Worm (Caenorhabditis elegans) whole organism, young adult: ENCODE data around the gene fbxb-96.

ENCODE experiments used
- B0035.1 ChIP-seq: sonication (generic microtip); optimal IDR thresholded peaks from 2 replicates; lab custom pipeline; 2016; ENCODE audit warnings: missing genetic modification characterization, mild to moderate bottlenecking, missing compliant biosample characterization, missing genotype, missing genetic modification reagents
- C17E4.6 ChIP-seq: fragments of 200-800 bp; sonication (Bioruptor generic); IDR thresholded peaks from 2 replicates; pipeline ENCODE4 v1.3.6; 2022; ENCODE audit warnings: missing genetic modification reagents, missing genetic modification characterization, missing compliant biosample characterization
- D2030.7 ChIP-seq: fragments of 200-800 bp; sonication (Bioruptor generic); IDR thresholded peaks from 2 replicates; pipeline ENCODE4 v1.3.6; 2022; ENCODE audit warnings: missing genetic modification reagents, missing genetic modification characterization, missing compliant biosample characterization
- F10E7.11 ChIP-seq: sonication (generic microtip); optimal IDR thresholded peaks from 2 replicates; lab custom pipeline; 2017; ENCODE audit warnings: mild to moderate bottlenecking, missing genetic modification characterization, moderate library complexity, missing compliant biosample characterization
- F22D6.2 ChIP-seq: sonication (generic microtip); optimal IDR thresholded peaks from 2 replicates; lab custom pipeline; 2016; ENCODE audit warnings: mild to moderate bottlenecking, missing genetic modification characterization, missing compliant biosample characterization
- F39B2.1 ChIP-seq: fragments of 200-800 bp; sonication (Bioruptor generic); IDR thresholded peaks from 2 replicates; pipeline ENCODE4 v1.3.6; 2022; ENCODE audit warnings: missing genetic modification reagents, missing genetic modification characterization, missing compliant biosample characterization
- F49E8.2 ChIP-seq: sonication (generic microtip); optimal IDR thresholded peaks from 3 replicates; lab custom pipeline; 2017; ENCODE audit warnings: missing genetic modification characterization, mild to moderate bottlenecking, missing compliant biosample characterization, antibody characterized with exemption, moderate library complexity; ENCODE audit not compliant: insufficient read depth
- F52B5.7 ChIP-seq: sonication (generic microtip); optimal IDR thresholded peaks from 2 replicates; lab custom pipeline; 2016; ENCODE audit warnings: mild to moderate bottlenecking, missing genetic modification characterization, missing compliant biosample characterization
- F55B11.4 ChIP-seq: sonication (generic microtip); optimal IDR thresholded peaks from 2 replicates; lab custom pipeline; 2016; ENCODE audit warnings: missing compliant biosample characterization, missing genetic modification characterization, borderline replicate concordance; ENCODE audit not compliant: insufficient read depth
- Y95B8A.8 ChIP-seq: fragments of 200-800 bp; sonication (Bioruptor generic); IDR thresholded peaks from 2 replicates; pipeline ENCODE4 v1.3.6; 2022; ENCODE audit warnings: missing genetic modification reagents, missing genetic modification characterization, missing compliant biosample characterization
- bed-1 ChIP-seq: fragments of 200-800 bp; sonication (Bioruptor generic); IDR thresholded peaks from 2 replicates; pipeline ENCODE4 v1.3.6; 2022; ENCODE audit warnings: missing genetic modification reagents, missing genetic modification characterization, missing compliant biosample characterization
- cebp-1 ChIP-seq, 2 experiments: fragments of 200-800 bp in 1 of 2; sonication (Bioruptor generic) in 1 of 2; sonication (generic microtip) in 1 of 2; IDR thresholded peaks in 1 of 2; optimal IDR thresholded peaks in 1 of 2; 2 replicates each; pipeline versions ENCODE4 v1.3.6 to Lab custom; 2017 to 2022; ENCODE audit warnings: missing compliant biosample characterization in 2 of 2, missing genetic modification characterization in 2 of 2, mild to moderate bottlenecking in 1 of 2, missing genetic modification reagents in 1 of 2, moderate library complexity in 1 of 2
- ceh-40 ChIP-seq: fragments of 200-800 bp; sonication (Bioruptor generic); IDR thresholded peaks from 2 replicates; pipeline ENCODE4 v1.3.6; 2022; ENCODE audit warnings: missing genetic modification characterization, missing compliant biosample characterization
- chd-7 ChIP-seq: sonication (generic microtip); optimal IDR thresholded peaks from 2 replicates; lab custom pipeline; 2016; ENCODE audit warnings: mild to moderate bottlenecking, missing genetic modification characterization, moderate library complexity, missing compliant biosample characterization
- die-1 ChIP-seq: sonication (generic microtip); optimal IDR thresholded peaks from 2 replicates; lab custom pipeline; 2016; ENCODE audit warnings: missing genotype, mild to moderate bottlenecking, missing genetic modification characterization, missing compliant biosample characterization
- dpl-1 ChIP-seq: fragments of 150-350 bp; optimal IDR thresholded peaks from 2 replicates; lab custom pipeline; 2014; ENCODE audit warnings: missing biosample characterization, missing genetic modification reagents, missing genetic modification characterization
- efl-1 ChIP-seq: fragments of 150-350 bp; optimal IDR thresholded peaks from 2 replicates; lab custom pipeline; 2014; ENCODE audit warnings: missing biosample characterization, missing genetic modification reagents, missing genetic modification characterization
- egl-44 ChIP-seq: fragments of 200-800 bp; sonication (Bioruptor generic); IDR thresholded peaks from 2 replicates; pipeline ENCODE4 v1.3.6; 2022; ENCODE audit warnings: missing genetic modification reagents, missing genetic modification characterization, missing compliant biosample characterization
- egrh-3 ChIP-seq: fragments of 200-800 bp; sonication (Bioruptor generic); IDR thresholded peaks from 2 replicates; pipeline ENCODE4 v1.3.6; 2022; ENCODE audit warnings: missing genetic modification reagents, missing genetic modification characterization, missing compliant biosample characterization
- ets-4 ChIP-seq: fragments of 200-800 bp; sonication (Bioruptor generic); optimal IDR thresholded peaks from 2 replicates; lab custom pipeline; 2018; ENCODE audit warnings: mild to moderate bottlenecking, missing genetic modification characterization, missing compliant biosample characterization
- hlh-26 ChIP-seq: fragments of 200-800 bp; sonication (Bioruptor generic); conservative IDR thresholded peaks from 2 replicates; pipeline ENCODE4 v1.3.6; 2022; ENCODE audit warnings: missing genetic modification reagents, missing genetic modification characterization, missing compliant biosample characterization
- hmg-1.2 ChIP-seq: fragments of 200-800 bp; sonication (Bioruptor generic); IDR thresholded peaks from 2 replicates; pipeline ENCODE4 v1.3.6; 2022; ENCODE audit warnings: missing genetic modification reagents, missing genetic modification characterization, missing compliant biosample characterization
- hmg-20 ChIP-seq: fragments of 200-800 bp; sonication (Bioruptor generic); IDR thresholded peaks from 2 replicates; pipeline ENCODE4 v1.3.6; 2022; ENCODE audit warnings: missing genetic modification reagents, missing genetic modification characterization, missing compliant biosample characterization
- let-526 ChIP-seq: fragments of 200-800 bp; sonication (Bioruptor generic); IDR thresholded peaks from 2 replicates; pipeline ENCODE4 v1.3.6; 2022; ENCODE audit warnings: missing genetic modification reagents, missing genetic modification characterization, missing compliant biosample characterization
- let-607 ChIP-seq, 2 experiments: fragments of 200-800 bp in 1 of 2; sonication (Bioruptor generic) in 1 of 2; sonication (generic microtip) in 1 of 2; optimal IDR thresholded peaks; 2 replicates each; lab custom pipeline; 2016 to 2018; ENCODE audit warnings: mild to moderate bottlenecking in 2 of 2, missing compliant biosample characterization in 2 of 2, missing genetic modification characterization in 2 of 2, moderate library complexity in 2 of 2, missing genotype in 1 of 2
- lin-26 ChIP-seq: fragments of 200-800 bp; sonication (Bioruptor generic); IDR thresholded peaks from 2 replicates; pipeline ENCODE4 v1.3.6; 2022; ENCODE audit warnings: missing genetic modification reagents, missing genetic modification characterization, missing compliant biosample characterization
- madf-6 ChIP-seq: fragments of 200-800 bp; sonication (Bioruptor generic); IDR thresholded peaks from 2 replicates; pipeline ENCODE4 v1.3.6; 2022; ENCODE audit warnings: missing genetic modification reagents, missing genetic modification characterization, missing compliant biosample characterization
- mel-28 ChIP-seq: sonication (generic microtip); optimal IDR thresholded peaks from 2 replicates; lab custom pipeline; 2016; ENCODE audit warnings: borderline replicate concordance, mild to moderate bottlenecking, missing genetic modification characterization, missing compliant biosample characterization
- mxl-1 ChIP-seq: sonication (generic microtip); optimal IDR thresholded peaks from 2 replicates; lab custom pipeline; 2016; ENCODE audit warnings: missing genetic modification characterization, missing compliant biosample characterization
- nfyb-1 ChIP-seq: fragments of 200-800 bp; sonication (Bioruptor generic); IDR thresholded peaks from 2 replicates; pipeline ENCODE4 v1.3.6; 2022; ENCODE audit warnings: missing genetic modification reagents, missing genetic modification characterization, missing compliant biosample characterization
- nhr-179 ChIP-seq: sonication (generic microtip); optimal IDR thresholded peaks from 2 replicates; lab custom pipeline; 2016; ENCODE audit warnings: mild to moderate bottlenecking, missing genetic modification characterization, missing compliant biosample characterization
- nhr-27 ChIP-seq: fragments of 200-800 bp; sonication (Bioruptor generic); optimal IDR thresholded peaks from 2 replicates; lab custom pipeline; 2018; ENCODE audit warnings: mild to moderate bottlenecking, missing genetic modification characterization, moderate library complexity, missing compliant biosample characterization
- nhr-80 ChIP-seq: sonication (generic microtip); optimal IDR thresholded peaks from 2 replicates; lab custom pipeline; 2016; ENCODE audit warnings: missing genetic modification characterization, missing compliant biosample characterization
- pha-4 ChIP-seq: fragments of 150-350 bp; sonication (generic microtip); optimal IDR thresholded peaks from 2 replicates; lab custom pipeline; 2014; ENCODE audit warnings: missing biosample characterization, missing genetic modification reagents, missing genetic modification characterization
- somi-1 ChIP-seq: fragments of 200-800 bp; sonication (Bioruptor generic); optimal IDR thresholded peaks from 2 replicates; lab custom pipeline; 2018; ENCODE audit warnings: mild to moderate bottlenecking, missing genetic modification characterization, missing compliant biosample characterization
- unc-62 ChIP-seq: fragments of 150-350 bp; optimal IDR thresholded peaks from 2 replicates; lab custom pipeline; 2014; ENCODE audit warnings: missing biosample characterization, missing genetic modification reagents, missing genetic modification characterization
- ztf-25 ChIP-seq: fragments of 200-800 bp; sonication (Bioruptor generic); IDR thresholded peaks from 2 replicates; pipeline ENCODE4 v1.3.6; 2022; ENCODE audit warnings: missing genetic modification reagents, missing genetic modification characterization, missing compliant biosample characterization
- ztf-26 ChIP-seq: sonication (generic microtip); optimal IDR thresholded peaks from 2 replicates; lab custom pipeline; 2017; ENCODE audit warnings: missing genetic modification characterization, missing compliant biosample characterization

Gene fbxb-96

DNA sequence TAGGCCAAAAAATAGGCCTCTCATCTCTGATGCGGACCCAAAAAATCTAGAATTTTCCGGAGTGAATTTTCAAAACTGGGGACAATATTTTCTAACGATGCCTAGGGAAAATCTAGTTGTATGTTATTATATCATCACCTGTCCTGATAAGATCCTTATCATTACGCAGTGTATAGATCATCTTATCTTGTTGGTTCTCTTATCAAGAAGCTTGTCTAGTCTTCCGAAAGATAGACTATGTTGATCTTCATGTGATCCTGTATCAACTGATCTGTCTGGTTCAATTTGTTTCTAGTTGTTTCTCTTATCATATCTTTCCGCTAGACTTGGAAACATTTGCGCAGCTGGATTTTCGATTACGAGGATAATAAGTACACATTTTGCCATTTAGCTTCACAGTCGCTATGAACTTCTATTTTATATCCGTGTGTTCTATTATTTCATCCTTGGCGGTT is 668 bp upstream of the fbxb-96 start, which contains the start of gene C52E2.3:
TSS of gene C52E2.3 (plus strand) at position 405 of the 455 bp plus-strand sequence.
- TF ChIP-seq F49E8.2 (tag; lab: Kevin White, UChicago) (no peak), die-1 (tag; lab: Kevin White, UChicago) (no peak), F22D6.2 (no peak), efl-1 (GFP tag; lab: Kevin White, UChicago) (no peak), egl-44 (no peak), hmg-20 (GFP tag; lab: Robert Waterston, UW) (no peak), ceh-40 (GFP tag; lab: Robert Waterston, UW) (no peak), F55B11.4 (no peak), nhr-27 (tag; lab: Kevin White, UChicago) (no peak), mxl-1 (tag; lab: Kevin White, UChicago) (no peak), C17E4.6 (GFP tag; lab: Robert Waterston, UW) (no peak), F10E7.11 (tag; lab: Kevin White, UChicago) (no peak), egrh-3 (GFP tag; lab: Robert Waterston, UW) (no peak), F52B5.7 (tag; lab: Kevin White, UChicago) (no peak), pha-4 (tag; lab: Kevin White, UChicago) (no peak), let-526 (no peak), lin-26 (GFP tag; lab: Robert Waterston, UW) (no peak), B0035.1 (tag; lab: Kevin White, UChicago) (no peak)

DNA sequence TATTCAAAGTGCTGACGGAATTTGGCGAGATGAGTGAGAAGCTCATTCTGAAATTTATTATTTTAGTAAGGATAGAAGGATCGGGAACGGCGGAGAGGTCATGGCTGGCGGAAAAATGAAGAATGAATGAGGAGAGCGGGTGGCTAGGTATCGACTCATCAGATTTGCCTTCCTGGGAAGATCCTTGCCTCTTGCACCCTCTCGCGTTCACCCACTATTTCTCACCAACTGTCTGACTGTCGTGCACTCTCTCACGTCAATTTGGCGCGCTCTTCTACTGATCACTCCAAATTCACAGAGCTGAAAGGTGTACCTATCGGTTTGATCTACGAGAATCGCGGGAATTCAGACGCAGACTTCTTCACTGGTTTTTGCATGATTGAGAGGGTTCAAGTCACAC is 2.1 kb downstream of the fbxb-96 start, which contains the start of gene fbxb-97:
TSS of gene fbxb-97 (minus strand) at position 53 of the 400 bp plus-strand sequence.
- TF ChIP-seq mel-28 (tag; lab: Kevin White, UChicago) = no peak
- peak; percentile 20; the same call in 1 of the 2 replicates for TF ChIP-seq hmg-1.2 (GFP tag; lab: Robert Waterston, UW)
- peak; percentile 42; the same call in 1 of the 2 replicates for TF ChIP-seq madf-6

DNA sequence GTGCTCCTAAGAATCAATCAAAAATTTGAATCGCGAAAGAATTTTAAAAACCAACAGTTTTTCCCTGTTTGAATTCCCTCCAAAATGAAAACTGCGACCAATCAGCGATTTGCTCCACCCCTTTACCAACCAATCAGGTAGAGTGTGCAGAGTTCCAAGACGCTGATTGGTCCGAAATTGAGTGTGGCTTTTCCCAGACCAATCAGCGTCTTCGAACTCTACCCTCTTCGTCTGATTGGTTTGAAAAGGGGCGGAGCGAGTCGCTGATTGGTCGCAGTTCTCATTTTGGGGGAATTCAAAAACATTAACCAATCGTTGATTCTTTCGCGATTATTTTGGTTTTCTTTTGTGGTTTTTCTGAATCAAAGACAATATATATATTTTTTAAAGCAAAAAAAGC is 5.6 kb downstream of the fbxb-96 start:
- peak; percentile 58; the same call in 1 of the 2 replicates for TF ChIP-seq nfyb-1
- no peak for TF ChIP-seq dpl-1 (GFP tag; lab: Kevin White, UChicago)

DNA sequence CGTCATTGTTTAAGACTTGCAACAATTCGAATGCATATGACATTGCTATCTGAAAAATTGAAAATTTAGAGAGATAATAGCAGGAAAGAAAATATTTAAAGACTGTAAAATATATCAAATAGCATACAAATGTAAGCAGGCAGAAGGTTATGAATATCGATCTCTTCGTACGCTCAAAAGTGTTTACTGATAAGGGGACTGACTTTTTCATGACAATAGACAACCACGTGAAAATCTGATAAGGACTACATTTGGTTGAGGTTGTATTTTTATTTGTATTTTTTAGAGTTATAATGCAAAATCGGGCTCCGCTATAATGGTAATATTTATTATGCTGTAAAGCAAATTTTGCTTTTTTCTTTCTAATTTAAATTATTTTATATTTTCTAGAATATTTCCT is 7.3 kb downstream of the fbxb-96 start, which contains the start of the genes C52E2.5 and C52E2.4:
TSS of gene C52E2.5 (minus strand) at position 43 of the 400 bp plus-strand sequence.
TSS of gene C52E2.4 (plus strand) at position 252 of the 400 bp plus-strand sequence.
- no peak for TF ChIP-seq mxl-1 (tag; lab: Kevin White, UChicago)
- TF ChIP-seq F39B2.1 (GFP tag; lab: Robert Waterston, UW) = no peak
- no peak for TF ChIP-seq B0035.1 (tag; lab: Kevin White, UChicago)
- TF ChIP-seq let-607 (tag; optimal IDR thresholded peaks at IDR 0.05; lab: Kevin White, UChicago) = no peak
- TF ChIP-seq hlh-26 (GFP tag; lab: Robert Waterston, UW) = no peak
- no peak for TF ChIP-seq nhr-179
- no peak for TF ChIP-seq Y95B8A.8
- no peak for TF ChIP-seq egrh-3 (GFP tag; lab: Robert Waterston, UW)
- peak; percentile 60 for TF ChIP-seq nhr-80 (tag; lab: Kevin White, UChicago)

DNA sequence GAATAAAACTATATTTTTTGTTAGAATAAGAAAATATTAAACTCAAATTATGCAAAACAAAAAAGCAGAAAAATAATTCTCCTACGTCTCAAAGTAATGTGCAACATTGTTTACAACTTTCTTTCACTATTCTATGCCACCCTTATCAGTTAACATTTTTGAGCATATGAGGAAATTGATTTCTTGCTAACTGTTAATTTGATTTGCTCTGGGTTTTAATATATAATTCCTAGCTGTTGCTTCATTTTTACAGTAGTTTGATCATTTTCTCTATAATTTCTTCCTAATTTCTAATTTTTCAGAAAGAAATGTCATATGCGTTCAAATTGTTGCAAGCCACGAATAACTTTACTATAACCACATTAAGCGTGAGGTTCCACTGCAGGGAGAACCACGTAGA is 14.0 kb downstream of the fbxb-96 start, which contains the start of gene T08E11.1:
TSS of gene T08E11.1 (plus strand) at position 301 of the 400 bp plus-strand sequence.
- TF ChIP-seq unc-62 (GFP tag; lab: Kevin White, UChicago) (no peak), ztf-25 (GFP tag; lab: Robert Waterston, UW) (no peak), D2030.7 (GFP tag; lab: Robert Waterston, UW) (no peak), ets-4 (no peak), cebp-1 (GFP tag; IDR thresholded peaks at IDR 0.05; lab: Robert Waterston, UW) (no peak), cebp-1 (tag; optimal IDR thresholded peaks at IDR 0.05; lab: Kevin White, UChicago) (no peak), chd-7 (tag; lab: Kevin White, UChicago) (no peak), bed-1 (GFP tag; lab: Robert Waterston, UW) (no peak), nhr-27 (tag; lab: Kevin White, UChicago) (no peak), ztf-26 (tag; lab: Kevin White, UChicago) (no peak), egl-44 (no peak), F52B5.7 (tag; lab: Kevin White, UChicago) (no peak), somi-1 (no peak)
- TF ChIP-seq, all 124 proteins: peak for 0
